Worm (Caenorhabditis elegans) whole organism, L4/young adult: ENCODE data around the gene srsx-19.

Source experiments
- W03F9.2 ChIP-seq: fragments of 150-350 bp; optimal IDR thresholded peaks from 2 replicates; lab custom pipeline; 2014; ENCODE audit warnings: missing biosample characterization, missing genetic modification characterization
- dao-5 ChIP-seq: sonication (generic microtip); optimal IDR thresholded peaks from 2 replicates; lab custom pipeline; 2016; ENCODE audit warnings: missing genotype, missing genetic modification characterization, moderate library complexity, missing compliant biosample characterization
- him-1 ChIP-seq: sonication (generic microtip); optimal IDR thresholded peaks from 2 replicates; lab custom pipeline; 2016; ENCODE audit warnings: missing genotype, missing genetic modification reagents, missing genetic modification characterization, missing compliant biosample characterization

srsx-19 gene

ce11 chrV:13898356-13898755, 10.9 kb downstream of the srsx-19 start, which contains the start of gene cyp-35C1:
cyp-35C1 (minus strand) TSS chrV:13898487.
- TF ChIP-seq W03F9.2 (tag; lab: Kevin White, UChicago) (no peak), him-1 (tag; lab: Kevin White, UChicago) (no peak), dao-5 (tag; lab: Kevin White, UChicago) (no peak)

ce11 chrV:13899213-13899612, 11.8 kb downstream of the srsx-19 start, which contains the start of gene oac-3:
oac-3 (plus strand) TSS chrV:13899513.
- no peak for TF ChIP-seq W03F9.2 (tag; lab: Kevin White, UChicago)
- TF ChIP-seq dao-5 (tag; lab: Kevin White, UChicago): no peak
- no peak for TF ChIP-seq him-1 (tag; lab: Kevin White, UChicago)

ce11 chrV:13902495-13902894, 15.0 kb downstream of the srsx-19 start, which contains the start of gene C06B3.1:
C06B3.1 (plus strand) TSS chrV:13902795.
- no peak for TF ChIP-seq W03F9.2 (tag; lab: Kevin White, UChicago)
- TF ChIP-seq him-1 (tag; lab: Kevin White, UChicago): no peak
- TF ChIP-seq dao-5 (tag; lab: Kevin White, UChicago): no peak

DNA sequence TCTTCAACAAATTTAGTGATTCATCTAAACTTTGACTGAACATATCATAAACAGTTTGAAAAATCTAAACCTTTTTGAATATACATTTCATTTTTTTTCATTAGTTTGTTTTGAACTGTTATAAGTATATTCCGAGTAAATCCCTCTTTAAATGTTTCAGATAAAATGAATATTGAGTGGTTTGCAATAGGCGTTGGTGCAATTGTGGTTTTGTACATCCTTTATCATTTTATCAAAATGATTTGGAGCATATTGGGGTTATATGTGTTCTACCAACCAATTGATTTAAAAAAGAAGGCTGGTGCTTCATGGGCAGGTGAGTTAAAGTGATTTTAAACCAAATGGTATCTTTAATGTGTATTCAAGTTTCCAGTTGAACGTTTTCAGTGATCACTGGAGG, 17.0 kb downstream of the srsx-19 start, which contains the start of gene stdh-3:
stdh-3 (plus strand) TSS at position 166 of the 400 bp plus-strand sequence.
- no peak for TF ChIP-seq W03F9.2 (tag; lab: Kevin White, UChicago)
- no peak for TF ChIP-seq dao-5 (tag; lab: Kevin White, UChicago)
- TF ChIP-seq him-1 (tag; lab: Kevin White, UChicago): no peak

DNA sequence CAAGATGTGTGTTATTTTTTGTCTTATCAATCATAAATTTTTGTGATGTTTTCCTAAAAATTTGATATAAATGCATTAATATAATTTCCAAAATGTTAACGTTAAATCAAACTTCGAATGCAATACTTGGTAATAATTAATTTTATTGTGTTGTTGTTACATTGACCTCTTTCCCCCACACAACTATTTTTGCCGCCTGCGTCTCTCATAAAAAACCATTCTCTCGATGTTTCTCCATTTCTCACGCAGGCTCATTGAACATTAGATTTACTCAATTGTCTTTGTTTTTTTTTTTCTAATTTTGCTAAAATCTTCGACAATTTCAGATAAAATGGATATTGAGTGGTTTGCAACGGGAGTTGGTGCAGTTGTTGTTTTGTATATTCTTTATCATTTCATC, 18.7 kb downstream of the srsx-19 start, which contains the start of gene stdh-1:
stdh-1 (plus strand) TSS at position 327 of the 400 bp plus-strand sequence.
- TF ChIP-seq him-1 (tag; lab: Kevin White, UChicago) (no peak), dao-5 (tag; lab: Kevin White, UChicago) (no peak), W03F9.2 (tag; lab: Kevin White, UChicago) (no peak)

- TF ChIP-seq him-1 (tag; lab: Kevin White, UChicago) (no peak), dao-5 (tag; lab: Kevin White, UChicago) (no peak), W03F9.2 (tag; lab: Kevin White, UChicago) (no peak)
Measured at ce11 chrV:13907557-13908104, 20.2 kb downstream of the srsx-19 start.

DNA sequence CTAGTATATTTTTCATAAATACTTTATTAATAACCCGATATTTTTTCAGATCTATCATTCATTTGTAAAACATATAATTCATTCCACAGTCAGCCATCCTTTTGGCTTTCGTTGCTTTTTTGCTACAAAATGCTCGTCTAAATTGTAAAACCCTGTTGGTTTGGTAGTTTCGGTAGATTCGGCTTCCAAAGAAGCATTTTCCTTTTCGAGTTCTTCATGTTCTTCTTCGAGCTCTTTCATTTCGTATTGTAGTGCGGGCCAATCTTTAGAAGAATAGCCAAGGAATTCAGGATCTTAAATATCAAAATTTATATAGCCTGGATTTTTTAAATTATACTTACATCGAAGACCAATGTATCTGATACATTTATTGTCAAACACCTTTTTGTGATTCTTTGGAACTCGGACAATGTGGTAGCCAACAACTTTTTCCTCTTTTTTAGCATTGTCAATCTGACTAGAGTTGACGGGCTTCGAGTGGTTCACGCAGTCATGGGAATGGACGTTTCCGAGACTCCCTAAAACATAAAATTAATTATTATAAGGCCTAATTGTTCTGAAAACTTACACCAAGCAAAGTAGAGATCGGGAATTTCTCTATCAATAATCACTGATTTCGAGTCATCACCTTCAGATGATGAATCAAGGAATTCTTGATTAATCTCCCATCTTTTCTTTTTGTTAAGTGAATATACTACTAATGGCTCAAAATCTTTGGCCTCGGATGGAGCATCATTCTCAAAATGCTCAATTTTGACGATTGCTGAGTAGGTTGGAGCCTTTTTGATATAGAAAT, 20.9 kb downstream of the srsx-19 start:
- no peak for TF ChIP-seq dao-5 (tag; lab: Kevin White, UChicago)
- TF ChIP-seq W03F9.2 (tag; lab: Kevin White, UChicago): no peak
- no peak for TF ChIP-seq him-1 (tag; lab: Kevin White, UChicago)

DNA sequence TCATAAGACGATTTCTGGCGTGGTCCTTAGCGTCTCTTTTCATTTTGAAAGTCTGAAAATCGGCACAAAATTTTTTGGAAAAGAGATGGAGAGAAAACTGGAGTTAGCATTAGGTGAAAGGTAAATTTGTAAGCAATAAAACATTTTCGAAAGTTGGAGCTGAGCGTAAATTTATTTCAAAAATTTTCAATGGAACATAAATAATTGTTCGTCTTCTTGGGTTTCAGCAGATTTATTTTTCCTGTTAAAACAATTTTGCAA, 21.4 kb downstream of the srsx-19 start, which contains the start of gene C06B3.6:
C06B3.6 (minus strand) TSS at position 52 of the 261 bp plus-strand sequence.
- TF ChIP-seq W03F9.2 (tag; lab: Kevin White, UChicago) (no peak), dao-5 (tag; lab: Kevin White, UChicago) (no peak)

DNA sequence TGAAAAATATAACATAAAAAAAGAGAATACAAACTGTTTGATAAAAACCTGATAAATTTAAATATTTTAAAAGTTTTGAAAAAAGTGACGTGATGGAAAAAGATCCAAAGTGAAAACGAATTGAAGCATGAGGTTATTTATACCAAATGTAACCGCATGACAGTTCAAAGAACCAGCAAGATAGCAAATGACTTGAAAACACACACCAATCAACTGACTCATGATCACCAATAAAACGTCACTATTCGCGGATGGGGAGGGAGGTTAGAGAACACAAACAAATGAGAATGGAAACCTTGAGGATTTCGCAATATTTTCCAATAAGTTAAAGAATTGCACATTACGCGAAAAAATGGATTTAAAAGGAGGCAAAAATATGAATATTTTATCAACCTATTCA, 21.9 kb downstream of the srsx-19 start, which contains the start of gene C06B3.7:
C06B3.7 (plus strand) TSS at position 287 of the 400 bp plus-strand sequence.
- TF ChIP-seq dao-5 (tag; lab: Kevin White, UChicago) (no peak), W03F9.2 (tag; lab: Kevin White, UChicago) (peak; percentile 73)

DNA sequence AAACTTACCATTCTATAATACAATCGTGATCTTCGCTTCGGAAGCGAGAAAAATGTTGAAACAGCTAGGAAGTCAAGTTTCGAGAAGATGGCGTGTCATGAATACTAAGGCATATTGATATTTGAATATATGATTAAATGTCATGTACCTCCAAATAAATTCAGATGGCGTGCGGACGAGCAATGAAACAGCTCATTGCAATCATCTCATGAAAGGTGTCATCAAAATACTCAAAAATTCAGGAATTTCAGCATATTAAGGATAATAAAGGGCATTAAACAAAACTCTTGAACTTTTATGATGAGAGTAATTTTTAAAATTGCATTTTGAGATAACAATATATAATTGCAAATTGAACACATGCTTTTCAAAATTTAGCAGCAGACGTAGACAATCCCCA, 27.9 kb downstream of the srsx-19 start, which contains the start of gene gcy-32:
gcy-32 (minus strand) TSS at position 101 of the 400 bp plus-strand sequence.
- no peak for TF ChIP-seq dao-5 (tag; lab: Kevin White, UChicago)
- no peak for TF ChIP-seq him-1 (tag; lab: Kevin White, UChicago)
- no peak for TF ChIP-seq W03F9.2 (tag; lab: Kevin White, UChicago)

- no peak for TF ChIP-seq dao-5 (tag; lab: Kevin White, UChicago)
- TF ChIP-seq W03F9.2 (tag; lab: Kevin White, UChicago): no peak
- no peak for TF ChIP-seq him-1 (tag; lab: Kevin White, UChicago)
Measured at ce11 chrV:13916196-13916595, 28.7 kb downstream of the srsx-19 start, which contains the start of gene str-252. str-252 (plus strand) TSS chrV:13916496.

- no peak for TF ChIP-seq him-1 (tag; lab: Kevin White, UChicago)
- TF ChIP-seq W03F9.2 (tag; lab: Kevin White, UChicago): no peak
- no peak for TF ChIP-seq dao-5 (tag; lab: Kevin White, UChicago)
Measured at ce11 chrV:13918341-13918740, 30.9 kb downstream of the srsx-19 start, which contains the start of gene str-250. str-250 (plus strand) TSS chrV:13918641.

ce11 chrV:13920730-13921129, 33.3 kb downstream of the srsx-19 start, which contains the start of gene srx-42:
srx-42 (plus strand) TSS chrV:13921030.
- TF ChIP-seq dao-5 (tag; lab: Kevin White, UChicago) (no peak), him-1 (tag; lab: Kevin White, UChicago) (no peak), W03F9.2 (tag; lab: Kevin White, UChicago) (no peak)
